Fruit fly (Drosophila melanogaster) whole organism, embryonic: ENCODE measurements around the gene CG14930.

Source experiments
- ATbp ChIP-seq: fragments of 200-800 bp; sonication (Bioruptor generic); optimal IDR thresholded peaks from 2 replicates; lab custom pipeline; 2017; ENCODE audit warnings: missing biosample characterization, mild to moderate bottlenecking, missing genetic modification characterization, missing genetic modification reagents
- Antp ChIP-seq: fragments of 200-800 bp; sonication (Bioruptor generic); optimal IDR thresholded peaks from 3 replicates; lab custom pipeline; 2016; ENCODE audit warnings: missing biosample characterization, missing genetic modification characterization
- Atf-2 ChIP-seq: fragments of 200-800 bp; sonication (Bioruptor generic); optimal IDR thresholded peaks from 2 replicates; lab custom pipeline; 2016; ENCODE audit warnings: missing biosample characterization, missing genetic modification characterization
- CG10431 ChIP-seq: fragments of 200-800 bp; sonication (Bioruptor generic); optimal IDR thresholded peaks from 3 replicates; lab custom pipeline; 2018; ENCODE audit warnings: missing biosample characterization, mild to moderate bottlenecking, missing genetic modification characterization
- CG10959 ChIP-seq: fragments of 200-800 bp; sonication (Bioruptor generic); IDR thresholded peaks from 2 replicates; pipeline ENCODE4 v1.3.6; 2022; ENCODE audit warnings: missing biosample characterization, missing genetic modification characterization
- CG11085 ChIP-seq: fragments of 200-800 bp; sonication (Bioruptor generic); IDR thresholded peaks from 2 replicates; pipeline ENCODE4 v1.3.6; 2022; ENCODE audit warnings: missing biosample characterization, missing genetic modification characterization
- CG11247 ChIP-seq: fragments of 200-800 bp; sonication (Bioruptor generic); IDR thresholded peaks from 2 replicates; pipeline ENCODE4 v1.3.6; 2022; ENCODE audit warnings: missing biosample characterization, missing genetic modification characterization
- CG11504 ChIP-seq: fragments of 200-800 bp; sonication (Bioruptor generic); optimal IDR thresholded peaks from 3 replicates; lab custom pipeline; 2019; ENCODE audit warnings: missing biosample characterization, mild to moderate bottlenecking, missing genetic modification characterization, moderate library complexity
- CG12659 ChIP-seq: fragments of 200-800 bp; sonication (Bioruptor generic); optimal IDR thresholded peaks from 3 replicates; lab custom pipeline; 2017; ENCODE audit warnings: mild to moderate bottlenecking, missing biosample characterization, missing genetic modification reagents, missing genetic modification characterization
- CG14050 ChIP-seq: fragments of 200-800 bp; sonication (Bioruptor generic); IDR thresholded peaks from 3 replicates; pipeline ENCODE4 v1.3.6; 2022; ENCODE audit warnings: missing biosample characterization, missing genetic modification characterization
- CG14710 ChIP-seq: fragments of 200-800 bp; sonication (Bioruptor generic); optimal IDR thresholded peaks from 3 replicates; lab custom pipeline; 2019; ENCODE audit warnings: missing biosample characterization, mild to moderate bottlenecking, missing genetic modification characterization, moderate library complexity
- CG15011 ChIP-seq: fragments of 200-800 bp; sonication (Bioruptor generic); optimal IDR thresholded peaks from 3 replicates; lab custom pipeline; 2018; ENCODE audit warnings: missing biosample characterization, mild to moderate bottlenecking, missing genetic modification characterization
- CG15073 ChIP-seq: fragments of 200-800 bp; sonication (Bioruptor generic); optimal IDR thresholded peaks from 2 replicates; lab custom pipeline; 2016; ENCODE audit warnings: missing biosample characterization, missing genetic modification characterization
- CG15479 ChIP-seq: fragments of 200-800 bp; sonication (Bioruptor generic); optimal IDR thresholded peaks from 3 replicates; lab custom pipeline; 2019; ENCODE audit warnings: missing biosample characterization, mild to moderate bottlenecking, missing genetic modification characterization, moderate library complexity
- CG30431 ChIP-seq: fragments of 200-800 bp; sonication (Bioruptor generic); optimal IDR thresholded peaks from 2 replicates; lab custom pipeline; 2017; ENCODE audit warnings: missing biosample characterization, missing genetic modification characterization
- CG4328 ChIP-seq: fragments of 200-800 bp; sonication (Bioruptor generic); optimal IDR thresholded peaks from 3 replicates; lab custom pipeline; 2017; ENCODE audit warnings: missing biosample characterization, missing genetic modification reagents, missing genetic modification characterization
- CG6689 ChIP-seq: fragments of 200-800 bp; sonication (Bioruptor generic); IDR thresholded peaks from 2 replicates; pipeline ENCODE4 v1.3.6; 2022; ENCODE audit warnings: missing biosample characterization, missing genetic modification characterization
- CG7928 ChIP-seq: fragments of 200-800 bp; sonication (Bioruptor generic); optimal IDR thresholded peaks from 2 replicates; lab custom pipeline; 2017; ENCODE audit warnings: missing biosample characterization, mild to moderate bottlenecking, missing genetic modification characterization
- Chrac-16 ChIP-seq: fragments of 200-800 bp; sonication (Bioruptor generic); optimal IDR thresholded peaks from 3 replicates; lab custom pipeline; 2016; ENCODE audit warnings: missing biosample characterization, missing genetic modification characterization
- CrebB ChIP-seq: fragments of 200-800 bp; sonication (Bioruptor generic); optimal IDR thresholded peaks from 3 replicates; lab custom pipeline; 2018; ENCODE audit warnings: missing biosample characterization, mild to moderate bottlenecking, missing genetic modification characterization
- E2f1 ChIP-seq: fragments of 200-800 bp; sonication (Bioruptor generic); IDR thresholded peaks from 2 replicates; pipeline ENCODE4 v1.3.6; 2022; ENCODE audit warnings: missing biosample characterization, missing genetic modification characterization
- Ets97D ChIP-seq: fragments of 200-800 bp; sonication (Bioruptor generic); optimal IDR thresholded peaks from 3 replicates; lab custom pipeline; 2016; ENCODE audit warnings: missing biosample characterization, missing genetic modification characterization
- HHEX ChIP-seq: fragments of 200-800 bp; sonication (Bioruptor generic); optimal IDR thresholded peaks from 3 replicates; lab custom pipeline; 2017; ENCODE audit warnings: missing biosample characterization, mild to moderate bottlenecking, missing genetic modification characterization, missing genetic modification reagents
- Lim3 ChIP-seq: fragments of 200-800 bp; sonication (Bioruptor generic); IDR thresholded peaks from 2 replicates; pipeline ENCODE4 v1.3.6; 2022; ENCODE audit warnings: missing biosample characterization, missing genetic modification characterization
- NC2α ChIP-seq: fragments of 200-800 bp; sonication (Bioruptor generic); optimal IDR thresholded peaks from 2 replicates; lab custom pipeline; 2016; ENCODE audit warnings: missing biosample characterization, missing genetic modification characterization
- Sry-δ ChIP-seq: fragments of 200-800 bp; sonication (Bioruptor generic); optimal IDR thresholded peaks from 2 replicates; lab custom pipeline; 2016; ENCODE audit warnings: missing biosample characterization, missing genetic modification characterization
- aop ChIP-seq: fragments of 200-800 bp; sonication (Bioruptor generic); IDR thresholded peaks from 2 replicates; pipeline ENCODE4 v1.3.6; 2022; ENCODE audit warnings: missing biosample characterization, missing genetic modification characterization
- cg ChIP-seq: fragments of 200-800 bp; sonication (Bioruptor generic); optimal IDR thresholded peaks from 3 replicates; lab custom pipeline; 2019; ENCODE audit warnings: missing biosample characterization, mild to moderate bottlenecking, missing genetic modification characterization, moderate library complexity
- dimm ChIP-seq: fragments of 200-800 bp; sonication (Bioruptor generic); IDR thresholded peaks from 2 replicates; pipeline ENCODE4 v1.3.6; 2022; ENCODE audit warnings: missing biosample characterization, missing genetic modification characterization
- en ChIP-seq: fragments of 200-800 bp; sonication (Bioruptor generic); optimal IDR thresholded peaks from 2 replicates; lab custom pipeline; 2016; ENCODE audit warnings: missing biosample characterization, missing genetic modification characterization
- fru ChIP-seq: fragments of >200 bp; optimal IDR thresholded peaks from 2 replicates; lab custom pipeline; 2017
- ftz-f1 ChIP-seq: fragments of 200-800 bp; sonication (Bioruptor generic); optimal IDR thresholded peaks from 2 replicates; lab custom pipeline; 2016; ENCODE audit warnings: missing biosample characterization, missing genetic modification characterization
- grau ChIP-seq: fragments of 200-800 bp; optimal IDR thresholded peaks from 3 replicates; lab custom pipeline; 2019; ENCODE audit warnings: missing biosample characterization, mild to moderate bottlenecking, missing genetic modification characterization, moderate library complexity
- hb ChIP-seq: fragments of 200-800 bp; sonication (Bioruptor generic); IDR thresholded peaks from 3 replicates; pipeline ENCODE4 v1.3.6; 2022; ENCODE audit warnings: missing biosample characterization, missing genetic modification characterization; ENCODE audit not compliant: partially characterized antibody
- her ChIP-seq: fragments of 200-800 bp; sonication (Bioruptor generic); optimal IDR thresholded peaks from 2 replicates; lab custom pipeline; 2016; ENCODE audit warnings: missing biosample characterization, missing genetic modification characterization
- ken ChIP-seq: fragments of 200-800 bp; sonication (Bioruptor generic); IDR thresholded peaks from 3 replicates; pipeline ENCODE4 v1.3.6; 2022; ENCODE audit warnings: missing biosample characterization, missing genetic modification characterization
- kni ChIP-seq: fragments of 200-800 bp; sonication (Bioruptor generic); optimal IDR thresholded peaks from 3 replicates; lab custom pipeline; 2017; ENCODE audit warnings: mild to moderate bottlenecking, missing biosample characterization, missing genetic modification reagents, missing genetic modification characterization
- lmd ChIP-seq: fragments of 200-800 bp; sonication (Bioruptor generic); IDR thresholded peaks from 2 replicates; pipeline ENCODE4 v1.3.6; 2022; ENCODE audit warnings: missing biosample characterization, missing genetic modification characterization
- lola ChIP-seq, 3 experiments: fragments of >200 bp in 2 of 3; fragments of 200-800 bp in 1 of 3; sonication (Bioruptor generic) in 1 of 3; optimal IDR thresholded peaks; 2 replicates each; lab custom pipeline; 2017 to 2019; ENCODE audit warnings: missing biosample characterization in 3 of 3, missing genetic modification characterization in 3 of 3, mild to moderate bottlenecking in 1 of 3, moderate library complexity in 1 of 3
- mld ChIP-seq: fragments of 200-800 bp; sonication (Bioruptor generic); IDR thresholded peaks from 3 replicates; pipeline ENCODE4 v1.3.6; 2022; ENCODE audit warnings: missing biosample characterization, missing genetic modification characterization; ENCODE audit not compliant: partially characterized antibody
- nau ChIP-seq: fragments of 200-800 bp; sonication (Bioruptor generic); optimal IDR thresholded peaks from 3 replicates; lab custom pipeline; 2017; ENCODE audit warnings: missing biosample characterization, mild to moderate bottlenecking, missing genetic modification characterization, missing genetic modification reagents
- onecut ChIP-seq: fragments of 200-800 bp; sonication (Bioruptor generic); IDR thresholded peaks from 2 replicates; pipeline ENCODE4 v1.3.6; 2022; ENCODE audit warnings: missing biosample characterization, missing genetic modification characterization
- org-1 ChIP-seq: fragments of 200-800 bp; sonication (Bioruptor generic); optimal IDR thresholded peaks from 2 replicates; lab custom pipeline; 2017; ENCODE audit warnings: missing biosample characterization, missing genetic modification characterization
- sc ChIP-seq, 3 experiments: fragments of >200 bp in 2 of 3; fragments of 200-800 bp in 1 of 3; sonication (Bioruptor generic) in 1 of 3; optimal IDR thresholded peaks; 2 replicates in 2 of 3; 3 replicates in 1 of 3; lab custom pipeline; 2017; ENCODE audit warnings: mild to moderate bottlenecking in 1 of 3, missing biosample characterization in 1 of 3, missing genetic modification characterization in 1 of 3, missing genetic modification reagents in 1 of 3
- seq ChIP-seq: fragments of 200-800 bp; sonication (Bioruptor generic); IDR thresholded peaks from 2 replicates; pipeline ENCODE4 v1.3.6; 2022; ENCODE audit warnings: missing biosample characterization, missing genetic modification characterization
- sima ChIP-seq: fragments of 200-800 bp; sonication (Bioruptor generic); optimal IDR thresholded peaks from 2 replicates; lab custom pipeline; 2016; ENCODE audit warnings: missing biosample characterization, missing genetic modification characterization
- slou ChIP-seq: fragments of 200-800 bp; sonication (Bioruptor generic); optimal IDR thresholded peaks from 3 replicates; lab custom pipeline; 2016; ENCODE audit warnings: missing biosample characterization, missing genetic modification characterization
- tll ChIP-seq, 2 experiments: fragments of 200-800 bp in 1 of 2; fragments of >200 bp in 1 of 2; sonication (Bioruptor generic) in 1 of 2; optimal IDR thresholded peaks; 2 replicates each; lab custom pipeline; 2017 to 2019; ENCODE audit warnings: missing biosample characterization in 2 of 2, missing genetic modification characterization in 2 of 2, mild to moderate bottlenecking in 1 of 2, moderate library complexity in 1 of 2
- unpg ChIP-seq: fragments of 200-800 bp; sonication (Bioruptor generic); optimal IDR thresholded peaks from 3 replicates; lab custom pipeline; 2018; ENCODE audit warnings: missing biosample characterization, mild to moderate bottlenecking, missing genetic modification characterization, moderate library complexity
- vfl ChIP-seq: fragments of 200-800 bp; sonication (Bioruptor generic); optimal IDR thresholded peaks from 2 replicates; lab custom pipeline; 2016; ENCODE audit warnings: missing biosample characterization, missing genetic modification characterization
- zf30C ChIP-seq: fragments of 200-800 bp; sonication (Bioruptor generic); optimal IDR thresholded peaks from 3 replicates; lab custom pipeline; 2018; ENCODE audit warnings: missing biosample characterization, mild to moderate bottlenecking, missing genetic modification characterization

Gene CG14930

dm6 chr2L:11528129-11528589 is 7.1 kb upstream of the CG14930 start, which contains the start of gene CG31705 (continued):
- TF ChIP-seq cg (GFP tag; lab: Kevin White, UChicago) (no peak), CG10431 (GFP tag; lab: Kevin White, UChicago) (no peak), HHEX (GFP tag; lab: Kevin White, UChicago) (peak; percentile 30), CG11504 (tag; lab: Kevin White, UChicago) (peak; percentile 72), Sry-δ (GFP tag; lab: Kevin White, UChicago) (no peak), aop (GFP tag; lab: Robert Waterston, UW) (no peak), her (GFP tag; lab: Kevin White, UChicago) (no peak), sima (GFP tag; lab: Kevin White, UChicago) (no peak), seq (GFP tag; lab: Robert Waterston, UW) (no peak), org-1 (GFP tag; lab: Kevin White, UChicago) (peak; percentile 3), lmd (GFP tag; lab: Robert Waterston, UW) (peak; percentile 48), ftz-f1 (GFP tag; lab: Kevin White, UChicago) (no peak), onecut (GFP tag; lab: Robert Waterston, UW) (no peak; the same call in 1 of the 2 replicates), dimm (no peak), mld (GFP tag; lab: Robert Waterston, UW) (no peak), hb (GFP tag; lab: Robert Waterston, UW) (no peak), CG15011 (GFP tag; lab: Kevin White, UChicago) (no peak), CG7928 (GFP tag; lab: Kevin White, UChicago) (no peak), grau (tag; lab: Kevin White, UChicago) (peak; percentile 72), en (GFP tag; lab: Kevin White, UChicago) (no peak), Atf-2 (GFP tag; lab: Kevin White, UChicago) (no peak), kni (GFP tag; lab: Kevin White, UChicago) (no peak), vfl (GFP tag; lab: Kevin White, UChicago) (no peak), sc (optimal IDR thresholded peaks at IDR 0.05; lab: Kevin White, UChicago) (no peak), sc (GFP tag; optimal IDR thresholded peaks at IDR 0.05; lab: Kevin White, UChicago) (no peak), CG11247 (GFP tag; lab: Robert Waterston, UW) (no peak; the same call in 1 of the 2 replicates), CG10959 (GFP tag; lab: Robert Waterston, UW) (no peak), zf30C (GFP tag; lab: Kevin White, UChicago) (no peak), Lim3 (GFP tag; lab: Robert Waterston, UW) (no peak), CG14710 (no peak), CG15073 (GFP tag; lab: Kevin White, UChicago) (no peak), CG11085 (GFP tag; lab: Robert Waterston, UW) (no peak), CG4328 (GFP tag; lab: Kevin White, UChicago) (no peak), nau (no peak), Antp (no peak), CG30431 (no peak), Chrac-16 (GFP tag; lab: Kevin White, UChicago) (no peak), E2f1 (GFP tag; lab: Robert Waterston, UW) (no peak), fru (no peak), Ets97D (GFP tag; lab: Kevin White, UChicago) (no peak), tll (GFP tag; optimal IDR thresholded peaks at IDR 0.05; lab: Kevin White, UChicago) (no peak), ATbp (GFP tag; lab: Kevin White, UChicago) (peak; percentile 3), slou (peak; percentile 55), CG14050 (GFP tag; lab: Robert Waterston, UW) (peak; percentile 42; the same call in 2 of the 3 replicates), lola (GFP tag; optimal IDR thresholded peaks at IDR 0.05; lab: Kevin White, UChicago) (no peak), CrebB (tag; lab: Kevin White, UChicago) (no peak), CG6689 (GFP tag; lab: Robert Waterston, UW) (no peak), CG15479 (GFP tag; lab: Kevin White, UChicago) (no peak), unpg (peak; percentile 52), CG12659 (GFP tag; lab: Kevin White, UChicago) (peak; percentile 50), NC2α (GFP tag; lab: Kevin White, UChicago) (no peak), ken (GFP tag; lab: Robert Waterston, UW) (no peak)
